Worm (Caenorhabditis elegans): ENCODE measurements around the gene C56E6.2.

DNA sequence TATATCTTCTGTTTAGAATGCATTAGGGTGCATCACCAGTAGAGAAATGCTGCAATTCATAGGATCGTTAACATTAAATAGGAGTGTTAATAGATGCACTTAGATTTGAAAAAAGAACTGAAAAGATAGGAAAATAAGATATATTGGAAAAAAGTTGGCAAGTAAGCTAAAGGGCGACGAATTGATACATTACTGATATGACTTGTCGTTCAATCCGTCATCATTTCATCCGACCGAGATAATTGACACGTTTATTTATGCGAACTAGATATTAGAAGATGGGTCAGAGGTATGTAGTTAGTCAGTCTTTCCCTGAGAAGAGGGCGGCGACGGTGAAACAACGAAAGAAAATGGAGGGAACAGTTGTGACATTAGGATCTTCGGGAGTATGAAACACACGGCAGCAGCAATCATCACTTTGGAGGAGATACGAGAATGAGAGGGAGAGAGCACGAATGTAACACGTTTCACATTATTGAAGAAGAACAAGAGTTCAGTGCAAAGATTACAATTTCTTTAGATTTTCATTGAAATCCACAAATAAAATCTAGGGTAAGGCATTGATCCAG, 20.2 kb downstream of the C56E6.2 start, which contains the start of gene lron-15:
- TF ChIP-seq him-1 (tag; optimal IDR thresholded peaks at IDR 0.05) (no peak), dao-5 (tag; optimal IDR thresholded peaks at IDR 0.05) (no peak), W03F9.2 (tag; optimal IDR thresholded peaks at IDR 0.05) (no peak)
